Fruit fly (Drosophila melanogaster): Measurements from ENCODE around the gene CG14805.

Gene CG14805

dm6 chrX:1877107-1877736 lies at the start of gene CG14805, which contains the start of gene CG14817:
TSS of gene CG14805 (plus strand) at chrX:1877317.
TSS of gene CG14817 (minus strand) at chrX:1877270.
- TF ChIP-seq pan (optimal IDR thresholded peaks at IDR 0.05) (no peak), Jra (GFP tag; optimal IDR thresholded peaks at IDR 0.05) (no peak), rgr (GFP tag; optimal IDR thresholded peaks at IDR 0.05) (peak; percentile 82), tai (GFP tag; optimal IDR thresholded peaks at IDR 0.05) (no peak), HLH106 (tag; optimal IDR thresholded peaks at IDR 0.05) (peak; percentile 61), ey (GFP tag; optimal IDR thresholded peaks at IDR 0.05) (no peak), Rel (GFP tag; optimal IDR thresholded peaks at IDR 0.05) (peak; percentile 23), Rel (tag; optimal IDR thresholded peaks at IDR 0.05) (peak; percentile 62), Abd-B (GFP tag; optimal IDR thresholded peaks at IDR 0.05) (no peak), jim (GFP tag; optimal IDR thresholded peaks at IDR 0.05) (no peak), Hr83 (GFP tag; optimal IDR thresholded peaks at IDR 0.05; ENCODE audit: poor library complexity, severe bottlenecking) (peak; percentile 15), CrebA (GFP tag; optimal IDR thresholded peaks at IDR 0.05; ENCODE audit: borderline replicate concordance) (no peak), woc (GFP tag; optimal IDR thresholded peaks at IDR 0.05) (no peak), Dif (GFP tag; optimal IDR thresholded peaks at IDR 0.05; ENCODE audit: partially characterized antibody) (no peak), dmrt93B (GFP tag; optimal IDR thresholded peaks at IDR 0.05) (no peak), CG9705 (GFP tag; optimal IDR thresholded peaks at IDR 0.05) (peak; percentile 66), dsf (GFP tag; optimal IDR thresholded peaks at IDR 0.05; ENCODE audit: borderline replicate concordance) (no peak), Dfd (GFP tag; optimal IDR thresholded peaks at IDR 0.05) (no peak), Myc (optimal IDR thresholded peaks at IDR 0.05) (no peak), Hnf4 (GFP tag; optimal IDR thresholded peaks at IDR 0.05) (no peak), fru (GFP tag; optimal IDR thresholded peaks at IDR 0.05) (no peak), GATAd (GFP tag; optimal IDR thresholded peaks at IDR 0.05) (no peak), OdsH (GFP tag; optimal IDR thresholded peaks at IDR 0.05) (peak; percentile 55), Sp1 (GFP tag; optimal IDR thresholded peaks at IDR 0.05) (peak; percentile 82), sv (GFP tag; optimal IDR thresholded peaks at IDR 0.05) (no peak), br (GFP tag; optimal IDR thresholded peaks at IDR 0.05) (no peak), usp (GFP tag; optimal IDR thresholded peaks at IDR 0.05) (no peak), brk (GFP tag; optimal IDR thresholded peaks at IDR 0.05) (no peak), Hr78 (GFP tag; optimal IDR thresholded peaks at IDR 0.05) (no peak), psq (GFP tag; optimal IDR thresholded peaks at IDR 0.05) (no peak), CG32264 (GFP tag; optimal IDR thresholded peaks at IDR 0.05) (no peak), lola (GFP tag; optimal IDR thresholded peaks at IDR 0.05) (no peak), h (GFP tag; optimal IDR thresholded peaks at IDR 0.05) (no peak), foxo (GFP tag; optimal IDR thresholded peaks at IDR 0.05) (peak in 1 of 2 experiments; percentile 39), sage (GFP tag; optimal IDR thresholded peaks at IDR 0.05) (no peak), N (GFP tag; optimal IDR thresholded peaks at IDR 0.05) (no peak), Mio (GFP tag; optimal IDR thresholded peaks at IDR 0.05) (no peak)

dm6 chrX:1828097-1828496 lies 49.0 kb upstream of the CG14805 start:
- TF ChIP-seq HLH106 (tag; optimal IDR thresholded peaks at IDR 0.05) (peak; percentile 7), br (GFP tag; optimal IDR thresholded peaks at IDR 0.05) (peak; percentile 24), h (GFP tag; optimal IDR thresholded peaks at IDR 0.05) (peak; percentile 79), Hr83 (GFP tag; optimal IDR thresholded peaks at IDR 0.05; ENCODE audit: poor library complexity, severe bottlenecking) (peak; percentile 47), woc (GFP tag; optimal IDR thresholded peaks at IDR 0.05) (no peak), Jra (GFP tag; optimal IDR thresholded peaks at IDR 0.05) (no peak), fru (GFP tag; optimal IDR thresholded peaks at IDR 0.05) (peak; percentile 3), dmrt93B (GFP tag; optimal IDR thresholded peaks at IDR 0.05) (peak; percentile 2), foxo (GFP tag; optimal IDR thresholded peaks at IDR 0.05) (peak in 1 of 2 experiments; percentile 24), Dif (GFP tag; optimal IDR thresholded peaks at IDR 0.05; ENCODE audit: partially characterized antibody) (no peak), rgr (GFP tag; optimal IDR thresholded peaks at IDR 0.05) (peak; percentile 21), sv (GFP tag; optimal IDR thresholded peaks at IDR 0.05) (no peak)

All from whole organism, wandering third instar larva.